Worm (Caenorhabditis elegans) whole organism, L2 larva: ENCODE data around the gene C23H3.5.

ENCODE experiments used
- Y55F3AM.14 ChIP-seq: fragments of 200-800 bp; sonication (Bioruptor generic); optimal IDR thresholded peaks from 2 replicates; lab custom pipeline; 2018; ENCODE audit warnings: mild to moderate bottlenecking, missing genetic modification characterization, missing compliant biosample characterization
- ama-1 ChIP-seq: fragments of 150-350 bp; optimal IDR thresholded peaks from 2 replicates; lab custom pipeline; 2018; ENCODE audit warnings: inconsistent platforms
- fos-1 ChIP-seq: fragments of 150-350 bp; optimal IDR thresholded peaks from 2 replicates; lab custom pipeline; 2014; ENCODE audit warnings: missing biosample characterization, missing genetic modification characterization
- lin-39 ChIP-seq: fragments of 150-350 bp; optimal IDR thresholded peaks from 2 replicates; lab custom pipeline; 2014; ENCODE audit warnings: missing biosample characterization, missing genetic modification reagents, missing genetic modification characterization
- mbf-1 ChIP-seq: sonication (generic microtip); optimal IDR thresholded peaks from 2 replicates; lab custom pipeline; 2017; ENCODE audit warnings: missing biosample characterization, missing genetic modification characterization
- snpc-4 ChIP-seq: fragments of 150-350 bp; optimal IDR thresholded peaks from 2 replicates; lab custom pipeline; 2014; ENCODE audit warnings: missing biosample characterization, missing genetic modification characterization
- unc-39 ChIP-seq: fragments of 150-350 bp; optimal IDR thresholded peaks from 2 replicates; lab custom pipeline; 2014; ENCODE audit warnings: missing biosample characterization, missing genetic modification characterization
- unc-55 ChIP-seq: fragments of 150-350 bp; sonication (generic microtip); optimal IDR thresholded peaks from 3 replicates; lab custom pipeline; 2014; ENCODE audit warnings: missing biosample characterization, missing genetic modification reagents, missing genetic modification characterization
- ztf-4 ChIP-seq: fragments of 150-350 bp; optimal IDR thresholded peaks from 2 replicates; lab custom pipeline; 2014; ENCODE audit warnings: missing biosample characterization, missing genetic modification characterization

ce11 chrII:19238-19637 is 28.1 kb upstream of the C23H3.5 start, which contains the start of gene gmeb-1:
- no peak for TF ChIP-seq Y55F3AM.14 (GFP tag; lab: Kevin White, UChicago)
- no peak for TF ChIP-seq ztf-4
- no peak for TF ChIP-seq unc-39
- TF ChIP-seq fos-1 (tag; lab: Kevin White, UChicago): no peak
- TF ChIP-seq ama-1 (lab: Kevin White, UChicago): no peak
- TF ChIP-seq unc-55: no peak
- no peak for TF ChIP-seq mbf-1 (tag; lab: Kevin White, UChicago)
- TF ChIP-seq snpc-4: no peak
- no peak for TF ChIP-seq lin-39 (tag; lab: Kevin White, UChicago)
